Fruit fly (Drosophila melanogaster) whole organism: Measurements from ENCODE around the gene CG33985.

ENCODE experiments used
- pan ChIP-seq: fragments of >200 bp; optimal IDR thresholded peaks from 2 replicates; lab custom pipeline; 2017
- psq ChIP-seq: fragments of >200 bp; optimal IDR thresholded peaks from 2 replicates; lab custom pipeline; 2017
- usp ChIP-seq: fragments of >200 bp; optimal IDR thresholded peaks from 2 replicates; lab custom pipeline; 2017; ENCODE audit warnings: missing biosample characterization, missing genetic modification characterization, mixed read lengths

dm6 chr3L:15523806-15524346 lies 2.7 kb downstream of the CG33985 start, which contains the start of gene CG7945:
- TF ChIP-seq usp (GFP tag; lab: Kevin White, UChicago): no peak
- TF ChIP-seq pan (lab: Kevin White, UChicago): no peak
- no peak for TF ChIP-seq psq (lab: Kevin White, UChicago)
